Fruit fly (Drosophila melanogaster) whole organism, embryonic: ENCODE data around the gene Polr2I.
A peak's percentile ranks its signal among the peaks of the same experiment; 100 is the strongest.

ENCODE experiments used
- ATbp ChIP-seq: fragments of 200-800 bp; sonication (Bioruptor generic); optimal IDR thresholded peaks from 2 replicates; lab custom pipeline; 2017; ENCODE audit warnings: missing biosample characterization, mild to moderate bottlenecking, missing genetic modification characterization, missing genetic modification reagents
- Abd-B ChIP-seq: fragments of 200-800 bp; sonication (Bioruptor generic); optimal IDR thresholded peaks from 2 replicates; lab custom pipeline; 2018; ENCODE audit warnings: missing biosample characterization, mild to moderate bottlenecking, missing genetic modification characterization, moderate library complexity
- Bdp1 ChIP-seq: fragments of 200-800 bp; sonication (Bioruptor generic); optimal IDR thresholded peaks from 3 replicates; lab custom pipeline; 2016; ENCODE audit warnings: missing biosample characterization, missing genetic modification characterization
- Bgb ChIP-seq: fragments of 200-800 bp; sonication (Bioruptor generic); IDR thresholded peaks from 2 replicates; pipeline ENCODE4 v1.3.6; 2022; ENCODE audit warnings: missing biosample characterization, missing genetic modification characterization; ENCODE audit not compliant: partially characterized antibody
- Blimp-1 ChIP-seq: fragments of 200-800 bp; sonication (Bioruptor generic); optimal IDR thresholded peaks from 3 replicates; lab custom pipeline; 2018; ENCODE audit warnings: missing biosample characterization, missing genetic modification characterization, mild to moderate bottlenecking, moderate library complexity, missing genetic modification reagents
- CG12659 ChIP-seq: fragments of 200-800 bp; sonication (Bioruptor generic); optimal IDR thresholded peaks from 3 replicates; lab custom pipeline; 2017; ENCODE audit warnings: mild to moderate bottlenecking, missing biosample characterization, missing genetic modification reagents, missing genetic modification characterization
- CG13123 ChIP-seq: fragments of 200-800 bp; sonication (Bioruptor generic); optimal IDR thresholded peaks from 2 replicates; lab custom pipeline; 2016; ENCODE audit warnings: missing biosample characterization, missing genetic modification characterization
- CG16779 ChIP-seq: fragments of 200-800 bp; sonication (Bioruptor generic); IDR thresholded peaks from 2 replicates; pipeline ENCODE4 v1.3.6; 2022; ENCODE audit warnings: missing biosample characterization, missing genetic modification characterization
- CG2199 ChIP-seq: fragments of 200-800 bp; sonication (Bioruptor generic); IDR thresholded peaks from 3 replicates; pipeline ENCODE4 v1.3.6; 2022; ENCODE audit warnings: missing biosample characterization, missing genetic modification characterization
- CG2678 ChIP-seq: fragments of 200-800 bp; sonication (Bioruptor generic); optimal IDR thresholded peaks from 3 replicates; lab custom pipeline; 2019; ENCODE audit warnings: missing biosample characterization, mild to moderate bottlenecking, missing genetic modification characterization, moderate library complexity
- CG34376 ChIP-seq: fragments of 200-800 bp; sonication (Bioruptor generic); optimal IDR thresholded peaks from 2 replicates; lab custom pipeline; 2018; ENCODE audit warnings: missing biosample characterization, mild to moderate bottlenecking, missing genetic modification characterization
- CG4404 ChIP-seq: fragments of 200-800 bp; sonication (Bioruptor generic); IDR thresholded peaks from 2 replicates; pipeline ENCODE4 v1.3.6; 2022; ENCODE audit warnings: missing biosample characterization, missing genetic modification characterization
- CG5180 ChIP-seq: fragments of 200-800 bp; sonication (Bioruptor generic); optimal IDR thresholded peaks from 3 replicates; lab custom pipeline; 2017; ENCODE audit warnings: missing biosample characterization, missing genetic modification characterization, mild to moderate bottlenecking, moderate library complexity, missing genetic modification reagents
- CG5953 ChIP-seq: fragments of 200-800 bp; sonication (Bioruptor generic); IDR thresholded peaks from 2 replicates; pipeline ENCODE4 v1.3.6; 2022; ENCODE audit warnings: missing biosample characterization, missing genetic modification characterization
- CG6854 ChIP-seq: fragments of 200-800 bp; sonication (Bioruptor generic); optimal IDR thresholded peaks from 3 replicates; lab custom pipeline; 2017; ENCODE audit warnings: missing biosample characterization, mild to moderate bottlenecking, missing genetic modification characterization
- CG7556 ChIP-seq: fragments of 200-800 bp; sonication (Bioruptor generic); optimal IDR thresholded peaks from 2 replicates; lab custom pipeline; 2017; ENCODE audit warnings: missing biosample characterization, mild to moderate bottlenecking, missing genetic modification characterization
- CG7745 ChIP-seq: fragments of 200-800 bp; sonication (Bioruptor generic); optimal IDR thresholded peaks from 2 replicates; lab custom pipeline; 2018; ENCODE audit warnings: missing biosample characterization, mild to moderate bottlenecking, missing genetic modification characterization, moderate library complexity
- CG7839 ChIP-seq: fragments of 200-800 bp; sonication (Bioruptor generic); optimal IDR thresholded peaks from 3 replicates; lab custom pipeline; 2018; ENCODE audit warnings: missing biosample characterization, mild to moderate bottlenecking, missing genetic modification characterization, moderate library complexity
- CG8281 ChIP-seq: fragments of 200-800 bp; sonication (Bioruptor generic); optimal IDR thresholded peaks from 2 replicates; lab custom pipeline; 2018; ENCODE audit warnings: missing biosample characterization, mild to moderate bottlenecking, missing genetic modification characterization, moderate library complexity
- CG8388 ChIP-seq: fragments of 200-800 bp; sonication (Bioruptor generic); optimal IDR thresholded peaks from 2 replicates; lab custom pipeline; 2019; ENCODE audit warnings: missing biosample characterization, mild to moderate bottlenecking, missing genetic modification characterization, moderate library complexity
- Dek ChIP-seq: fragments of 200-800 bp; sonication (Bioruptor generic); optimal IDR thresholded peaks from 3 replicates; lab custom pipeline; 2019; ENCODE audit warnings: missing biosample characterization, mild to moderate bottlenecking, missing genetic modification characterization, moderate library complexity
- Dref ChIP-seq: fragments of 200-800 bp; sonication (Bioruptor generic); IDR thresholded peaks from 2 replicates; pipeline ENCODE4 v1.3.6; 2022; ENCODE audit warnings: missing biosample characterization, missing genetic modification characterization
- Gug ChIP-seq: fragments of 200-800 bp; sonication (Bioruptor generic); IDR thresholded peaks from 4 replicates; pipeline ENCODE4 v1.3.6; 2022; ENCODE audit warnings: missing biosample characterization, missing genetic modification characterization
- Lhr ChIP-seq: fragments of 200-800 bp; sonication (Bioruptor generic); optimal IDR thresholded peaks from 3 replicates; lab custom pipeline; 2017; ENCODE audit warnings: mild to moderate bottlenecking, missing biosample characterization, missing genetic modification reagents, missing genetic modification characterization
- MESR4 ChIP-seq: fragments of 200-800 bp; sonication (Bioruptor generic); optimal IDR thresholded peaks from 2 replicates; lab custom pipeline; 2018; ENCODE audit warnings: missing biosample characterization, mild to moderate bottlenecking, missing genetic modification characterization, moderate library complexity
- Mes4 ChIP-seq: fragments of 200-800 bp; sonication (Bioruptor generic); optimal IDR thresholded peaks from 2 replicates; lab custom pipeline; 2016; ENCODE audit warnings: missing biosample characterization, missing genetic modification characterization
- TFAM ChIP-seq: fragments of 200-800 bp; sonication (Bioruptor generic); optimal IDR thresholded peaks from 2 replicates; lab custom pipeline; 2017; ENCODE audit warnings: missing biosample characterization, missing genetic modification characterization, inconsistent platforms
- Xbp1 ChIP-seq: fragments of 200-800 bp; sonication (Bioruptor generic); optimal IDR thresholded peaks from 3 replicates; lab custom pipeline; 2016; ENCODE audit warnings: missing biosample characterization, mild to moderate bottlenecking, missing genetic modification characterization
- YL-1 ChIP-seq: fragments of 200-800 bp; sonication (Bioruptor generic); optimal IDR thresholded peaks from 3 replicates; lab custom pipeline; 2017; ENCODE audit warnings: missing biosample characterization, mild to moderate bottlenecking, missing genetic modification characterization
- az2 ChIP-seq: fragments of 200-800 bp; sonication (Bioruptor generic); optimal IDR thresholded peaks from 3 replicates; lab custom pipeline; 2016; ENCODE audit warnings: missing biosample characterization, missing genetic modification characterization
- bowl ChIP-seq: fragments of 200-800 bp; sonication (Bioruptor generic); IDR thresholded peaks from 2 replicates; pipeline ENCODE4 v1.3.6; 2022; ENCODE audit warnings: missing biosample characterization, missing genetic modification characterization
- corto ChIP-seq: fragments of 200-800 bp; sonication (Bioruptor generic); optimal IDR thresholded peaks from 2 replicates; lab custom pipeline; 2016; ENCODE audit warnings: missing biosample characterization, mild to moderate bottlenecking, missing genetic modification characterization, moderate library complexity
- da ChIP-seq: fragments of 200-800 bp; sonication (Bioruptor generic); optimal IDR thresholded peaks from 2 replicates; lab custom pipeline; 2016; ENCODE audit warnings: missing biosample characterization, missing genetic modification characterization
- danr ChIP-seq: fragments of 200-800 bp; sonication (Bioruptor generic); IDR thresholded peaks from 2 replicates; pipeline ENCODE4 v1.3.6; 2022; ENCODE audit warnings: missing biosample characterization, missing genetic modification characterization
- gcm2 ChIP-seq: fragments of 200-800 bp; sonication (Bioruptor generic); optimal IDR thresholded peaks from 2 replicates; lab custom pipeline; 2016; ENCODE audit warnings: missing biosample characterization, missing genetic modification characterization
- grau ChIP-seq: fragments of 200-800 bp; optimal IDR thresholded peaks from 3 replicates; lab custom pipeline; 2019; ENCODE audit warnings: missing biosample characterization, mild to moderate bottlenecking, missing genetic modification characterization, moderate library complexity
- grn ChIP-seq: fragments of 200-800 bp; sonication (Bioruptor generic); optimal IDR thresholded peaks from 3 replicates; lab custom pipeline; 2017; ENCODE audit warnings: missing biosample characterization, missing genetic modification characterization
- gsb-n ChIP-seq: fragments of 200-800 bp; sonication (Bioruptor generic); optimal IDR thresholded peaks from 3 replicates; lab custom pipeline; 2018; ENCODE audit warnings: missing biosample characterization, mild to moderate bottlenecking, missing genetic modification characterization
- oc ChIP-seq: fragments of 200-800 bp; sonication (Bioruptor generic); optimal IDR thresholded peaks from 2 replicates; lab custom pipeline; 2018; ENCODE audit warnings: missing biosample characterization, mild to moderate bottlenecking, missing genetic modification characterization, moderate library complexity
- pb ChIP-seq: fragments of 200-800 bp; sonication (Bioruptor generic); optimal IDR thresholded peaks from 3 replicates; lab custom pipeline; 2016; ENCODE audit warnings: missing biosample characterization, missing genetic modification characterization
- prd ChIP-seq, 3 experiments: fragments of >200 bp in 2 of 3; fragments of 200-800 bp in 1 of 3; sonication (Bioruptor generic) in 1 of 3; optimal IDR thresholded peaks in 2 of 3; IDR thresholded peaks in 1 of 3; 2 replicates in 2 of 3; 3 replicates in 1 of 3; pipeline versions ENCODE4 v1.3.6 to Lab custom; 2017 to 2022; ENCODE audit warnings: missing biosample characterization in 1 of 3, missing genetic modification characterization in 1 of 3
- rib ChIP-seq: fragments of 200-800 bp; sonication (Bioruptor generic); IDR thresholded peaks from 2 replicates; pipeline ENCODE4 v1.3.6; 2022; ENCODE audit warnings: missing biosample characterization, missing genetic modification characterization
- sna ChIP-seq: fragments of 200-800 bp; sonication (Bioruptor generic); IDR thresholded peaks from 2 replicates; pipeline ENCODE4 v1.3.6; 2022; ENCODE audit warnings: missing biosample characterization, missing genetic modification characterization; ENCODE audit not compliant: partially characterized antibody
- sug ChIP-seq: fragments of 200-800 bp; optimal IDR thresholded peaks from 2 replicates; lab custom pipeline; 2019; ENCODE audit warnings: missing biosample characterization, mild to moderate bottlenecking, missing genetic modification characterization, moderate library complexity
- toy ChIP-seq: fragments of 200-800 bp; sonication (Bioruptor generic); IDR thresholded peaks from 2 replicates; pipeline ENCODE4 v1.3.6; 2022; ENCODE audit warnings: missing biosample characterization, missing genetic modification characterization
- unc-4 ChIP-seq: fragments of 200-800 bp; sonication (Bioruptor generic); IDR thresholded peaks from 2 replicates; pipeline ENCODE4 v1.3.6; 2022; ENCODE audit warnings: missing biosample characterization, missing genetic modification characterization; ENCODE audit not compliant: partially characterized antibody
- vvl ChIP-seq: fragments of 200-800 bp; sonication (Bioruptor generic); IDR thresholded peaks from 2 replicates; pipeline ENCODE4 v1.3.6; 2022; ENCODE audit warnings: missing biosample characterization, missing genetic modification characterization
- yki ChIP-seq: fragments of >200 bp; optimal IDR thresholded peaks from 3 replicates; lab custom pipeline; 2018
- zen ChIP-seq: fragments of 200-800 bp; sonication (Bioruptor generic); optimal IDR thresholded peaks from 3 replicates; lab custom pipeline; 2018; ENCODE audit warnings: missing biosample characterization, mild to moderate bottlenecking, missing genetic modification characterization, moderate library complexity

The Polr2I gene

dm6 chr3R:14298078-14298896 is 10.6 kb upstream of the Polr2I start:
- TF ChIP-seq CG8388 (GFP tag; lab: Kevin White, UChicago) (no peak), pb (no peak), vvl (no peak), gcm2 (GFP tag; lab: Kevin White, UChicago) (no peak), CG4404 (GFP tag; lab: Robert Waterston, UW) (no peak), CG8281 (tag; lab: Kevin White, UChicago) (no peak), CG5953 (GFP tag; lab: Robert Waterston, UW) (no peak), prd (optimal IDR thresholded peaks at IDR 0.05; lab: Kevin White, UChicago) (no peak), prd (GFP tag; IDR thresholded peaks at IDR 0.05; lab: Robert Waterston, UW) (no peak), Xbp1 (GFP tag; lab: Kevin White, UChicago) (no peak), unc-4 (GFP tag; lab: Robert Waterston, UW) (0 out of 2 replicates have a peak, but pooled peaks have one; percentile 26), CG6854 (GFP tag; lab: Kevin White, UChicago) (no peak), Lhr (GFP tag; lab: Kevin White, UChicago) (no peak), Dek (tag; lab: Kevin White, UChicago) (no peak), CG13123 (GFP tag; lab: Kevin White, UChicago) (no peak), Mes4 (GFP tag; lab: Kevin White, UChicago) (no peak), oc (no peak), sug (no peak), Bdp1 (GFP tag; lab: Kevin White, UChicago) (no peak), grau (no peak), sna (GFP tag; lab: Robert Waterston, UW) (0 out of 2 replicates have a peak, but pooled peaks have one; percentile 27), Bgb (GFP tag; lab: Robert Waterston, UW) (no peak), az2 (GFP tag; lab: Kevin White, UChicago) (no peak), CG7839 (tag; lab: Kevin White, UChicago) (no peak), MESR4 (GFP tag; lab: Kevin White, UChicago) (peak; percentile 83), CG7556 (no peak), CG16779 (GFP tag; lab: Robert Waterston, UW) (no peak), ATbp (GFP tag; lab: Kevin White, UChicago) (no peak), CG34376 (GFP tag; lab: Kevin White, UChicago) (no peak), rib (GFP tag; lab: Robert Waterston, UW) (peak; percentile 28; the same call in 1 of the 2 replicates), CG2199 (GFP tag; lab: Robert Waterston, UW) (no peak), yki (no peak), Gug (GFP tag; lab: Robert Waterston, UW) (no peak), toy (GFP tag; lab: Robert Waterston, UW) (no peak), Abd-B (GFP tag; lab: Kevin White, UChicago) (no peak), danr (GFP tag; lab: Robert Waterston, UW) (no peak), bowl (GFP tag; lab: Robert Waterston, UW) (no peak), CG5180 (no peak), da (GFP tag; lab: Kevin White, UChicago) (no peak), CG7745 (no peak), Dref (GFP tag; lab: Robert Waterston, UW) (no peak), grn (GFP tag; lab: Kevin White, UChicago) (no peak), Blimp-1 (peak; percentile 99), CG2678 (tag; lab: Kevin White, UChicago) (no peak), CG12659 (GFP tag; lab: Kevin White, UChicago) (no peak), TFAM (GFP tag; lab: Kevin White, UChicago) (no peak), zen (tag; lab: Kevin White, UChicago) (no peak), YL-1 (GFP tag; lab: Kevin White, UChicago) (peak; percentile 41), gsb-n (tag; lab: Kevin White, UChicago) (no peak), corto (GFP tag; lab: Kevin White, UChicago) (no peak)
